Worm (Caenorhabditis elegans): ENCODE data around the gene F38B7.11.

- TF ChIP-seq lin-35 (GFP tag; optimal IDR thresholded peaks at IDR 0.05): no peak
- TF ChIP-seq nhr-90 (tag; optimal IDR thresholded peaks at IDR 0.05): no peak
- no peak for TF ChIP-seq let-526 (GFP tag; IDR thresholded peaks at IDR 0.05)
- no peak for TF ChIP-seq aptf-3 (GFP tag; IDR thresholded peaks at IDR 0.05)
- TF ChIP-seq hmg-1.2 (GFP tag; IDR thresholded peaks at IDR 0.05): no peak
- TF ChIP-seq somi-1 (GFP tag; optimal IDR thresholded peaks at IDR 0.05): no peak
- TF ChIP-seq chd-7 (tag; optimal IDR thresholded peaks at IDR 0.05): no peak
- no peak for TF ChIP-seq Y53F4B.3 (GFP tag; IDR thresholded peaks at IDR 0.05)
- no peak for TF ChIP-seq B0035.1 (tag; optimal IDR thresholded peaks at IDR 0.05)
- TF ChIP-seq F55B11.4 (tag; optimal IDR thresholded peaks at IDR 0.05; ENCODE audit: borderline replicate concordance, insufficient read depth): no peak
- no peak for TF ChIP-seq pbrm-1 (GFP tag; IDR thresholded peaks at IDR 0.05)
- no peak for TF ChIP-seq egrh-3 (GFP tag; IDR thresholded peaks at IDR 0.05)
Observed at ce11 chrV:11528633-11529327, 18.1 kb upstream of the F38B7.11 start.

All from whole organism, young adult.